Worm (Caenorhabditis elegans) whole organism, young adult: ENCODE results near the gene pals-39.

Source experiments
- B0035.1 ChIP-seq: sonication (generic microtip); optimal IDR thresholded peaks from 2 replicates; lab custom pipeline; 2016; ENCODE audit warnings: missing genetic modification characterization, mild to moderate bottlenecking, missing compliant biosample characterization, missing genotype, missing genetic modification reagents
- F57C9.4 ChIP-seq: sonication (generic microtip); optimal IDR thresholded peaks from 2 replicates; lab custom pipeline; 2017; ENCODE audit warnings: mild to moderate bottlenecking, missing genetic modification characterization, missing compliant biosample characterization

DNA sequence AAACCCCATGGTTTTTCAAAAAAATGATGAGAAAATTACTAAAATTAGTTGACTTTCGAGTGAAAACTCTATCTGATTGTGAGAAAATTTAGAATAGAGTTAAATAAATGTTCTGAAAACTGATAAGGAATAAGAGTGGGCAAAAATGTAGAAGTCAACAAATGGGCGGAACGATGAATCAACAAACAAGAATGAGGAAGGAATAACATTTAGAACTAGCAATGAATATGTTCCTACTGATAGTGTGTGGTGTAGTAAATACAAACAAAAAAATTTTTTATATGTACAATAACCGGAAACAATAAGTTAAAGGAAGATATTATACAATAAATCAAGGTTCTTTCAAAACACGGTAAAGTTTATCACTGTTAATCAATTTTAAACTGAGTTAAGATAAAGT lies at the start of gene pals-39:
- no peak for TF ChIP-seq B0035.1 (tag; lab: Kevin White, UChicago)
- TF ChIP-seq F57C9.4 (tag; lab: Kevin White, UChicago), result no peak
